Worm (Caenorhabditis elegans) whole organism, late embryonic: ENCODE data around the gene nlp-56.

Experiments used
- C38D4.7 ChIP-seq: fragments of 200-800 bp; sonication (Bioruptor generic); optimal IDR thresholded peaks from 2 replicates; lab custom pipeline; 2018; ENCODE audit warnings: mild to moderate bottlenecking, missing genetic modification characterization, moderate library complexity, missing compliant biosample characterization
- K02D7.2 ChIP-seq: sonication (generic microtip); optimal IDR thresholded peaks from 2 replicates; lab custom pipeline; 2017; ENCODE audit warnings: mild to moderate bottlenecking, missing genetic modification characterization, missing compliant biosample characterization
- ama-1 ChIP-seq: fragments of 150-350 bp; optimal IDR thresholded peaks from 2 replicates; lab custom pipeline; 2014
- ceh-14 ChIP-seq: sonication (generic microtip); optimal IDR thresholded peaks from 2 replicates; lab custom pipeline; 2016; ENCODE audit warnings: missing genotype, missing genetic modification characterization, missing compliant biosample characterization
- ceh-18 ChIP-seq: sonication (generic microtip); optimal IDR thresholded peaks from 2 replicates; lab custom pipeline; 2016; ENCODE audit warnings: missing genetic modification characterization, missing compliant biosample characterization
- ceh-2 ChIP-seq: sonication (generic microtip); optimal IDR thresholded peaks from 2 replicates; lab custom pipeline; 2016; ENCODE audit warnings: missing genotype, missing genetic modification characterization, missing compliant biosample characterization
- ceh-30 ChIP-seq: fragments of 150-350 bp; optimal IDR thresholded peaks from 2 replicates; lab custom pipeline; 2014; ENCODE audit warnings: missing biosample characterization, missing genetic modification characterization
- ceh-31 ChIP-seq: sonication (generic microtip); optimal IDR thresholded peaks from 2 replicates; lab custom pipeline; 2016; ENCODE audit warnings: missing genetic modification characterization, missing compliant biosample characterization
- ceh-48 ChIP-seq: sonication (generic microtip); optimal IDR thresholded peaks from 2 replicates; lab custom pipeline; 2016; ENCODE audit warnings: missing genetic modification characterization, inconsistent platforms, missing compliant biosample characterization
- ceh-9 ChIP-seq: sonication (generic microtip); optimal IDR thresholded peaks from 2 replicates; lab custom pipeline; 2016; ENCODE audit warnings: mild to moderate bottlenecking, missing genetic modification characterization, inconsistent platforms, missing compliant biosample characterization
- che-1 ChIP-seq: sonication (generic microtip); optimal IDR thresholded peaks from 2 replicates; lab custom pipeline; 2016; ENCODE audit warnings: mild to moderate bottlenecking, missing genetic modification characterization, missing compliant biosample characterization
- dve-1 ChIP-seq: sonication (generic microtip); optimal IDR thresholded peaks from 2 replicates; lab custom pipeline; 2017; ENCODE audit warnings: antibody characterized with exemption, mild to moderate bottlenecking, missing genetic modification characterization, missing compliant biosample characterization
- elt-2 ChIP-seq: sonication (generic microtip); optimal IDR thresholded peaks from 2 replicates; lab custom pipeline; 2016; ENCODE audit warnings: missing genetic modification reagents, missing genetic modification characterization, missing compliant biosample characterization
- elt-4 ChIP-seq: sonication (generic microtip); optimal IDR thresholded peaks from 2 replicates; lab custom pipeline; 2016; ENCODE audit warnings: missing genetic modification characterization, missing compliant biosample characterization
- eyg-1 ChIP-seq: sonication (generic microtip); optimal IDR thresholded peaks from 2 replicates; lab custom pipeline; 2016; ENCODE audit warnings: missing genotype, missing genetic modification characterization, missing compliant biosample characterization
- fkh-10 ChIP-seq: fragments of 150-350 bp; optimal IDR thresholded peaks from 2 replicates; lab custom pipeline; 2014; ENCODE audit warnings: missing biosample characterization, missing genetic modification reagents, missing genetic modification characterization
- gmeb-2 ChIP-seq: sonication (generic microtip); optimal IDR thresholded peaks from 2 replicates; lab custom pipeline; 2016; ENCODE audit warnings: missing genetic modification characterization, inconsistent platforms, missing compliant biosample characterization
- hlh-6 ChIP-seq: sonication (generic microtip); optimal IDR thresholded peaks from 2 replicates; lab custom pipeline; 2016; ENCODE audit warnings: missing genotype, missing genetic modification characterization, missing compliant biosample characterization
- hlh-8 ChIP-seq: sonication (generic microtip); optimal IDR thresholded peaks from 2 replicates; lab custom pipeline; 2016; ENCODE audit warnings: missing genotype, missing genetic modification characterization, missing compliant biosample characterization
- lin-11 ChIP-seq: fragments of 200-800 bp; sonication (Bioruptor generic); optimal IDR thresholded peaks from 2 replicates; lab custom pipeline; 2018; ENCODE audit warnings: mild to moderate bottlenecking, missing genetic modification characterization, missing compliant biosample characterization
- mec-3 ChIP-seq: sonication (generic microtip); optimal IDR thresholded peaks from 2 replicates; lab custom pipeline; 2016; ENCODE audit warnings: borderline replicate concordance, missing genetic modification characterization, missing compliant biosample characterization
- nfya-1 ChIP-seq: sonication (generic microtip); optimal IDR thresholded peaks from 2 replicates; lab custom pipeline; 2017; ENCODE audit warnings: missing genetic modification characterization, mild to moderate bottlenecking, missing compliant biosample characterization, antibody characterized with exemption, moderate library complexity
- nhr-11 ChIP-seq: fragments of 150-350 bp; optimal IDR thresholded peaks from 2 replicates; lab custom pipeline; 2014; ENCODE audit warnings: missing biosample characterization, missing genetic modification characterization
- nhr-232 ChIP-seq: sonication (generic microtip); optimal IDR thresholded peaks from 2 replicates; lab custom pipeline; 2016; ENCODE audit warnings: missing genetic modification characterization, missing compliant biosample characterization
- npax-4 ChIP-seq: sonication (generic microtip); optimal IDR thresholded peaks from 2 replicates; lab custom pipeline; 2016; ENCODE audit warnings: missing genetic modification characterization, missing compliant biosample characterization
- pag-3 ChIP-seq: sonication (generic microtip); optimal IDR thresholded peaks from 2 replicates; lab custom pipeline; 2016; ENCODE audit warnings: missing compliant biosample characterization, missing genetic modification characterization, borderline replicate concordance
- pat-9 ChIP-seq: fragments of 200-800 bp; sonication (Bioruptor generic); optimal IDR thresholded peaks from 2 replicates; lab custom pipeline; 2018; ENCODE audit warnings: mild to moderate bottlenecking, missing genetic modification characterization, moderate library complexity, missing compliant biosample characterization
- pax-1 ChIP-seq: fragments of 150-350 bp; optimal IDR thresholded peaks from 2 replicates; lab custom pipeline; 2014; ENCODE audit warnings: missing biosample characterization, missing genetic modification characterization
- pha-2 ChIP-seq: sonication (generic microtip); optimal IDR thresholded peaks from 2 replicates; lab custom pipeline; 2017; ENCODE audit warnings: mild to moderate bottlenecking, missing genetic modification characterization, missing compliant biosample characterization
- pha-4 ChIP-seq: fragments of 150-350 bp; optimal IDR thresholded peaks from 2 replicates; lab custom pipeline; 2018; ENCODE audit warnings: missing biosample characterization, missing genetic modification reagents, missing genetic modification characterization
- pqm-1 ChIP-seq: sonication (generic microtip); optimal IDR thresholded peaks from 2 replicates; lab custom pipeline; 2016; ENCODE audit warnings: missing genetic modification characterization, missing compliant biosample characterization
- pros-1 ChIP-seq: fragments of 150-350 bp; optimal IDR thresholded peaks from 2 replicates; lab custom pipeline; 2014; ENCODE audit warnings: missing biosample characterization, missing genetic modification reagents, missing genetic modification characterization
- ref-2 ChIP-seq: sonication (generic microtip); optimal IDR thresholded peaks from 2 replicates; lab custom pipeline; 2016; ENCODE audit warnings: missing genetic modification characterization, missing compliant biosample characterization
- rnt-1 ChIP-seq: sonication (generic microtip); optimal IDR thresholded peaks from 2 replicates; lab custom pipeline; 2016; ENCODE audit warnings: missing genetic modification characterization, missing compliant biosample characterization
- sdc-2 ChIP-seq: sonication (generic microtip); optimal IDR thresholded peaks from 2 replicates; lab custom pipeline; 2016; ENCODE audit warnings: missing genotype, missing genetic modification characterization, missing compliant biosample characterization
- sox-2 ChIP-seq: fragments of 200-800 bp; sonication (Bioruptor generic); IDR thresholded peaks from 2 replicates; pipeline ENCODE4 v1.3.6; 2022; ENCODE audit warnings: missing genetic modification reagents, missing genetic modification characterization, missing compliant biosample characterization
- sox-4 ChIP-seq: sonication (generic microtip); optimal IDR thresholded peaks from 2 replicates; lab custom pipeline; 2017; ENCODE audit warnings: mild to moderate bottlenecking, missing genetic modification characterization, inconsistent platforms, missing compliant biosample characterization
- tbx-7 ChIP-seq: sonication (generic microtip); optimal IDR thresholded peaks from 2 replicates; lab custom pipeline; 2016; ENCODE audit warnings: missing genotype, missing genetic modification characterization, missing compliant biosample characterization
- unc-3 ChIP-seq, 2 experiments: fragments of 200-800 bp in 1 of 2; sonication (Bioruptor generic) in 1 of 2; sonication (generic microtip) in 1 of 2; conservative IDR thresholded peaks in 1 of 2; optimal IDR thresholded peaks in 1 of 2; 2 replicates each; pipeline versions ENCODE4 v1.3.6 to Lab custom; 2016 to 2022; ENCODE audit warnings: missing compliant biosample characterization in 2 of 2, missing genetic modification characterization in 2 of 2, missing genetic modification reagents in 1 of 2
- unc-42 ChIP-seq: sonication (generic microtip); optimal IDR thresholded peaks from 2 replicates; lab custom pipeline; 2016; ENCODE audit warnings: missing genotype, missing genetic modification characterization, missing compliant biosample characterization
- unc-55 ChIP-seq: sonication (generic microtip); optimal IDR thresholded peaks from 2 replicates; lab custom pipeline; 2017; ENCODE audit warnings: missing biosample characterization, missing genetic modification reagents, missing genetic modification characterization

The nlp-56 gene

DNA sequence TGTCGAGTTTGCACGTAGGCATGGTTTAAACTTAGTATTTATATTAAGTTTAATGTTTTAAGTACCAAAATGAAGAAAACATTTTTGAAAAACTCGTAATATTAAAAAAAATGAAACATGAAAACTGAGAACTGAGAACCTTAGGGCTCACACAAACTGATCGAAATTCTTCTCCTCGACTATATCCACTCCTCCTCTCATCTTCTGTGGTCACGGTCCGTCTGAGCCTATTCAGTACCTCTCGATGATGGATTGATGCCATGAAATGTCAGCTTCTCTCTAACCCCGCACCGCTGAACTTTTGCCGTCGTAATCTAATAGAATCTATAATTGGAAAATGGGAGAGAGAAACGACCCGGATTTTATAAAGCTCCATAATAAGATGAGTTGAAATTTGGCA is at the start of gene nlp-56:
Gene nlp-56, minus strand, starts transcription at position 257 of the 400 bp plus-strand sequence.
- TF ChIP-seq che-1 (tag; lab: Kevin White, UChicago) (no peak), unc-3 (GFP tag; conservative IDR thresholded peaks at IDR 0.05; lab: Robert Waterston, UW) (no peak), unc-3 (tag; optimal IDR thresholded peaks at IDR 0.05; lab: Kevin White, UChicago) (no peak), unc-55 (GFP tag; lab: Kevin White, UChicago) (no peak), hlh-8 (tag; lab: Kevin White, UChicago) (no peak), pat-9 (tag; lab: Kevin White, UChicago) (no peak), ceh-30 (tag; lab: Kevin White, UChicago) (no peak), pros-1 (no peak), K02D7.2 (no peak), ceh-48 (tag; lab: Kevin White, UChicago) (no peak), pha-2 (tag; lab: Kevin White, UChicago) (no peak), elt-2 (tag; lab: Kevin White, UChicago) (no peak), ama-1 (lab: Kevin White, UChicago) (no peak), dve-1 (tag; lab: Kevin White, UChicago) (no peak), fkh-10 (GFP tag; lab: Kevin White, UChicago) (no peak), sdc-2 (no peak), tbx-7 (no peak), ceh-14 (tag; lab: Kevin White, UChicago) (no peak), nhr-11 (tag; lab: Kevin White, UChicago) (no peak)
- TF ChIP-seq, all 69 proteins: peak for 0

DNA sequence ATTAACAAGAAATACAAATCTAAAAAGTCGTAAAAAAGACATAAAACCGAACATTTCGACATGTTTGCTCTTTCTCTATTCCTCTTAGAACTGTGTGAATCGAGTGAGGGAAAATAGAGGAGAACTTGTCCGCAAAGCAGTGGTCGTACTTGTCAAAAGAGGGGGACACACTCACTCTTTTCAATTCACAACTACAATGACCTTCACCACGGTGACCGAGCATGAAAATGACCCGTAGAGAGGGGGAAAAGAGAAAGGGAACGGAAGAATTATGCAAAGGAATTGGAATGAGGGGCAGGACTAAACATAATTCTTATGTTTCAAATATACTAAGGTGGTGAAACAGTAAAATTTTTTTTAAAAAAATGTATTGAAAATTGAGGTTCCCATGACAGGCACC is 49.0 kb upstream of the nlp-56 start:
- no peak for TF ChIP-seq rnt-1 (tag; lab: Kevin White, UChicago)
- peak; percentile 21 for TF ChIP-seq ceh-31 (tag; lab: Kevin White, UChicago)
- TF ChIP-seq nfya-1, result peak; percentile 13
- no peak for TF ChIP-seq tbx-7
- no peak for TF ChIP-seq ref-2
- no peak for TF ChIP-seq hlh-6
- no peak for TF ChIP-seq eyg-1 (tag; lab: Kevin White, UChicago)
- no peak for TF ChIP-seq pqm-1 (tag; lab: Kevin White, UChicago)
- TF ChIP-seq pax-1, result peak; percentile 70
- TF ChIP-seq lin-11, result no peak
- no peak for TF ChIP-seq elt-4 (tag; lab: Kevin White, UChicago)
- TF ChIP-seq, all 69 proteins: peak for 3

DNA sequence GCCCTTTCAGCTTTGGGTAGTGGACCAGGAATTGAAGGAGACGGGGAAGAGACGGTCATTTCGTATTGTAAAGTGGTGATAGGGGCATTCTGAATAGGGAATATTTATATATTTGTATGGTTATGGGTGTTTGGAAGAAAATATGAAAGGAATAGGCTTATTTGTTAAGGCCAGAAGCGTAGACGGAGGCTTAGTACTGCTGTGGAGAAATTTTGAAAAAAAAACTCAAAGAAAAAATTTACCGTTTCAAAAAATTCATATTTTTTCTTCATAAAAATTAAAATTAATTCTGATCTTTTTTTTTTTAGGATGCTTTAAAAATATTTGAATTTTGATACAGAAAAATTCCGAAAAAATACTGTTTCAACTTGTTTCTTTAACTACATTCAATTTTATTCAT is 44.5 kb upstream of the nlp-56 start, which contains the start of gene hhat-2:
Gene hhat-2, minus strand, starts transcription at position 101 of the 400 bp plus-strand sequence.
- TF ChIP-seq unc-42 (tag; lab: Kevin White, UChicago) (no peak), nhr-232 (no peak), sox-4 (no peak), pqm-1 (tag; lab: Kevin White, UChicago) (no peak), npax-4 (tag; lab: Kevin White, UChicago) (no peak), ceh-9 (tag; lab: Kevin White, UChicago) (no peak), gmeb-2 (tag; lab: Kevin White, UChicago) (no peak), sox-2 (GFP tag; lab: Robert Waterston, UW) (no peak), hlh-6 (no peak), pag-3 (tag; lab: Kevin White, UChicago) (no peak), ceh-2 (tag; lab: Kevin White, UChicago) (no peak), K02D7.2 (no peak), ceh-18 (tag; lab: Kevin White, UChicago) (no peak)

DNA sequence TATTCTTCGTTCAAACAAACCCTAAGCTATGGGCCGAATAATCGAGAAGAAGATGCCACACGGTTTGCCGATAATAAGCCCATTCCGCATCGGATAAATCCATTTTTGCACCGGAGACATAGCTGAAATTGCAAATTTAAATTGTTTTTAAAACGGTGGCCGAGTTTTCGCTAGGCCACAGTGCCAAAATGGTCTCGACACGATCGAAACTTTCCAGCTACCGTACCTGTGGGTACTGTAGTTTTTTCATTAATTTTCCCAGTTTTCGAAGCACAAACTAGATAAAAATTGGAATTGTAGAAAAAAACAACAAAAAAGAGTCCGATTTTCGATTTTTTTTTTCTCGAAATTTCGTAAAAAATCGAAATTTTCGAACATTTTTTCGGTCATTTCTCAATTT is 43.7 kb upstream of the nlp-56 start:
- TF ChIP-seq mec-3 (no peak), C38D4.7 (GFP tag; lab: Kevin White, UChicago) (no peak), lin-11 (no peak), unc-42 (tag; lab: Kevin White, UChicago) (no peak), pat-9 (tag; lab: Kevin White, UChicago) (no peak), pha-4 (no peak), gmeb-2 (tag; lab: Kevin White, UChicago) (no peak), fkh-10 (GFP tag; lab: Kevin White, UChicago) (no peak), npax-4 (tag; lab: Kevin White, UChicago) (no peak), pha-2 (tag; lab: Kevin White, UChicago) (no peak)
- TF ChIP-seq, all 69 proteins: peak for 0
